Worm (Caenorhabditis elegans): ENCODE data around the gene T13C2.3.

DNA sequence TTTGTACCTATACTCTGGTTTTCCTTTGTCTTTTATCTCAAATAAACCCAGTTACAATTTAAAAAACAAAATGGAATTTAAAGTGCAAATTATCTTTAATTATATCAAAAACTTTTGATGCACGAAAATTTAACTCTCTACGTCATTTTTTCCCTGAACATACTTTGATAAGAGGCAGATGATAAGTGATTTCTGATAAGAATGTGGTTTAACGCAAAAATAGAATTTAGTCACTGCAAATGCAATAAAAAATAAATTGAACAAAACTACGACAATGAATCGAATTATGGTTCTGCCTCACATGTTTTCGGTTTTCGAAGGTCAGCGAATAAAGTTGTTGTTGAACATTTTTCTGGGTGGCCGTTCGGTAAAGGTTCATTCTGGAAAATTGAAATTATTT, 32.8 kb downstream of the T13C2.3 start:
- no peak for TF ChIP-seq lin-39 (tag; optimal IDR thresholded peaks at IDR 0.05)
- TF ChIP-seq mab-5 (tag; optimal IDR thresholded peaks at IDR 0.05) = no peak
- TF ChIP-seq fos-1 (tag; optimal IDR thresholded peaks at IDR 0.05) = peak; percentile 95
- TF ChIP-seq nhr-11 (tag; optimal IDR thresholded peaks at IDR 0.05) = no peak
- no peak for TF ChIP-seq ama-1 (optimal IDR thresholded peaks at IDR 0.05)
- TF ChIP-seq nhr-237 (tag; optimal IDR thresholded peaks at IDR 0.05) = no peak
- TF ChIP-seq elt-3 (tag; optimal IDR thresholded peaks at IDR 0.05) = no peak
- no peak for TF ChIP-seq ztf-11 (tag; optimal IDR thresholded peaks at IDR 0.05)
- TF ChIP-seq C34F6.9 (tag; optimal IDR thresholded peaks at IDR 0.05) = no peak
- TF ChIP-seq ceh-16 (tag; optimal IDR thresholded peaks at IDR 0.05) = no peak
- TF ChIP-seq aly-2 (tag; optimal IDR thresholded peaks at IDR 0.05) = no peak
- TF ChIP-seq lin-13 (GFP tag; optimal IDR thresholded peaks at IDR 0.05) = no peak

Measured in whole organism, L2 larva.